Worm (Caenorhabditis elegans): ENCODE results near the gene F18H3.4.

The F18H3.4 gene

DNA sequence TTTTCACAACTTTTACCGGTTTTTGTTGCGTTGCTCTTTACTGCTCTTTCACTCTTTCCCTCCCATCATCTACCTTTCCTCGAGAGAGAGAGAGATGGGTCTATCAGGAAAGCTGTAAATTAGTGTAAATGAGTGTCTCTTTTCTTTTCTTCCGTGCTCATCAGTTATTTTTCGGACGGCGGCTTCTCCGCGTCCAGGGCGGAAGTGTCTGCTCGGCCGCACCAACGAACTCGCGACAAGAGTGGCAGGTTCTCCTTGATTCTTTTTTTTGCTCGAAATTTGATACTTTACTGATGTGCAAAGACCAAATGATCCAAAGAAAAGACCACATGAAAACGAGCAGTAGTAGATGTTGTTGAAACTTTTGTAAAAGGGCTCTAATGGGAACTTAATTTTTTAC is 29.8 kb downstream of the F18H3.4 start:
- peak; percentile 17; the same call in 1 of the 2 replicates for TF ChIP-seq set-16 (GFP tag; IDR thresholded peaks at IDR 0.05)
- peak; percentile 45; the same call in 1 of the 2 replicates for TF ChIP-seq tra-1 (GFP tag; IDR thresholded peaks at IDR 0.05)
- TF ChIP-seq snpc-1.2 (GFP tag; IDR thresholded peaks at IDR 0.05): no peak
- TF ChIP-seq vab-7 (GFP tag; IDR thresholded peaks at IDR 0.05): no peak
- TF ChIP-seq jun-1 (tag; optimal IDR thresholded peaks at IDR 0.05): no peak
- peak; percentile 64 for TF ChIP-seq hlh-11 (tag; optimal IDR thresholded peaks at IDR 0.05)
- TF ChIP-seq egl-43 (GFP tag; IDR thresholded peaks at IDR 0.05): no peak
- TF ChIP-seq zfp-3 (GFP tag; conservative IDR thresholded peaks at IDR 0.05): no peak
- TF ChIP-seq F49E8.2 (tag; optimal IDR thresholded peaks at IDR 0.05; ENCODE audit: borderline replicate concordance): no peak
- TF ChIP-seq ctbp-1 (GFP tag; IDR thresholded peaks at IDR 0.05): 0 out of 2 replicates have a peak, but pooled peaks have one; percentile 29

DNA sequence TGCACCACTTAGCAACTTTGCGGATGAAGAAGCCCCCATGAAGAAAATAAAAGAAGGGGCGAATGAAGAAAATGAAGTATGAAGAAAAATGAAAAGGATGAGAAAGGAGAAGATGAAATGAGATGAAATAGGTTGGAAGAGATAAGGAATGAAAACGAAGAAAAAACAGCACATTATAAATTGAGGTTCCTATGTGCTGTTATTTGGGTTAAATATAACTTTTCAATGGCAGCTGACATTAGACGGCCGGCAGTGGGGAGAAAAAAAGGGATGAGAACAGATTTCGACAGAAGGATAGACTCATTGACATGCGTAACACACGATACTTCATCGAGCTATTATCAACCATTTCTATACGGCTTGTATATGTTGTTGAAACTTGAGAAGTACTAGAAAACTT is 33.1 kb downstream of the F18H3.4 start:
- TF ChIP-seq cey-2 (tag; optimal IDR thresholded peaks at IDR 0.05; ENCODE audit: borderline replicate concordance, insufficient read depth) (no peak), ceh-32 (tag; optimal IDR thresholded peaks at IDR 0.05; ENCODE audit: poor library complexity) (no peak), ama-1 (optimal IDR thresholded peaks at IDR 0.05) (no peak), lin-29 (GFP tag; IDR thresholded peaks at IDR 0.05) (no peak), hlh-11 (tag; optimal IDR thresholded peaks at IDR 0.05) (no peak), nhr-76 (tag; optimal IDR thresholded peaks at IDR 0.05) (no peak), set-16 (GFP tag; IDR thresholded peaks at IDR 0.05) (no peak), Y75B8A.6 (GFP tag; IDR thresholded peaks at IDR 0.05) (no peak), nhr-10 (tag; optimal IDR thresholded peaks at IDR 0.05) (no peak), tra-1 (GFP tag; IDR thresholded peaks at IDR 0.05) (no peak), F26F4.8 (GFP tag; conservative IDR thresholded peaks at IDR 0.05) (no peak), lin-15B (tag; optimal IDR thresholded peaks at IDR 0.05) (no peak)

DNA sequence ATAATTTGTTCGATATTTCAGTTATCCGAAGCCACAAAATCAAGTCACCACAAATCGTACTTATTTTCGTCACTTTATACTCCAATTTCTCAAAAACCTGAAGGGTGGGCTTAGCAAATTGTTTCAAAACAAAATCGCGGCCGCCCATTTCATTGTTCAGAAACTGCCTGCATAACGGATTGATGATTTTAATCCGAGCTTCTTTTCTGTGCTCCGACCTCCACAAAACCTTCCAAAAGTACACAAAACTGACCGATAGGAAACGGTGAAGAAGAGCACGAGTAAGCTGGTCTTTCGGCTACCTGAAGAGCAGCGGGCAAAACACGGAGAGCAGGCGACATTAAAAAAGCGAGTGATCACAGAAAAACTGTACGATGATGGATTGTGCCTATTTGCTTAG is 37.5 kb downstream of the F18H3.4 start, which contains the start of gene R01E6.2:
Gene R01E6.2 (minus strand): TSS at position 101 of the 400 bp plus-strand sequence.
- TF ChIP-seq ceh-62 (tag; optimal IDR thresholded peaks at IDR 0.05) (no peak), tag-97 (GFP tag; IDR thresholded peaks at IDR 0.05) (no peak), ZK546.5 (tag; optimal IDR thresholded peaks at IDR 0.05) (no peak), Y75B8A.6 (GFP tag; IDR thresholded peaks at IDR 0.05) (no peak), R02D3.7 (tag; optimal IDR thresholded peaks at IDR 0.05) (no peak), attf-4 (tag; optimal IDR thresholded peaks at IDR 0.05) (no peak), unc-62 (GFP tag; optimal IDR thresholded peaks at IDR 0.05 in 1 of 2) (no peak), unc-62 (tag; optimal IDR thresholded peaks at IDR 0.05) (no peak), spr-3 (GFP tag; optimal IDR thresholded peaks at IDR 0.05) (no peak)

DNA sequence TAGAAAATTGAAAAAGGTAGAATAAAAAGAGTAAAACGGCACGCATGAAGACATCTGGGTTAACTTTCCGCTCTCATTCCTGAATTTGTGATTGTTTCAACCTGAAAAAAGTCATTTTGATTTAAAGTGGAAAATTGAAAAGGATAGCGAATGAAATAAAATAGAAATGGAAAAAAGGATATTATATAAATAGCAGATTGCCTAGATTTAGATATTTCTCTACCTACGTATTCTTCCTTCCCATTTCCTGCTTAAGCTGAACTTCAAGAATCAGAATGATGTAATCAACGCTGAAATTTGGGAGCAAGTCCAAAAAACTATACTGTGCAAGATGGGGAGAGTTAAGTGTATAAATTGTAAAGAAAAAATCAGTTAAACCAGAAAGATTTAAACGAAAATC is 41.0 kb downstream of the F18H3.4 start, which contains the start of gene R01E6.7:
Gene R01E6.7 (minus strand): TSS at position 101 of the 400 bp plus-strand sequence.
- TF ChIP-seq ZK337.2 (GFP tag; IDR thresholded peaks at IDR 0.05) (no peak), nhr-28 (tag; optimal IDR thresholded peaks at IDR 0.05) (no peak), ctbp-1 (GFP tag; IDR thresholded peaks at IDR 0.05) (no peak), zfp-2 (tag; optimal IDR thresholded peaks at IDR 0.05) (no peak), gei-8 (GFP tag; optimal IDR thresholded peaks at IDR 0.05) (no peak), zip-11 (GFP tag; IDR thresholded peaks at IDR 0.05) (no peak), arid-1 (GFP tag; conservative IDR thresholded peaks at IDR 0.05) (no peak), daf-12 (tag; optimal IDR thresholded peaks at IDR 0.05) (no peak), ceh-82 (tag; optimal IDR thresholded peaks at IDR 0.05) (no peak), nhr-48 (tag; optimal IDR thresholded peaks at IDR 0.05) (no peak), nhr-111 (GFP tag; optimal IDR thresholded peaks at IDR 0.05) (no peak), madf-5 (GFP tag; IDR thresholded peaks at IDR 0.05) (no peak), sdz-12 (GFP tag; optimal IDR thresholded peaks at IDR 0.05) (no peak), dmd-8 (GFP tag; IDR thresholded peaks at IDR 0.05) (no peak)
